Worm (Caenorhabditis elegans): ENCODE data around the gene R10E9.2.

- no peak for TF ChIP-seq elt-1 (tag; optimal IDR thresholded peaks at IDR 0.05; ENCODE audit: borderline replicate concordance, insufficient read depth)
- TF ChIP-seq nhr-12 (tag; optimal IDR thresholded peaks at IDR 0.05), result no peak
Observed at ce11 chrIII:3952058-3952457, 12.1 kb downstream of the R10E9.2 start.

Measured in whole organism, mixed stage, embryonic.